Worm (Caenorhabditis elegans) whole organism, L1 larva: ENCODE results near the gene T19E7.6.

Experiments used
- aly-2 ChIP-seq: fragments of 150-350 bp; optimal IDR thresholded peaks from 2 replicates; lab custom pipeline; 2014; ENCODE audit warnings: missing biosample characterization, missing genetic modification characterization
- ceh-82 ChIP-seq, 3 experiments: fragments of 150-350 bp in 1 of 3; sonication (generic microtip) in 2 of 3; optimal IDR thresholded peaks; 2 replicates each; lab custom pipeline; 2014 to 2017; ENCODE audit warnings: missing biosample characterization in 3 of 3, missing genetic modification characterization in 3 of 3
- lsy-2 ChIP-seq, 2 experiments: fragments of 150-350 bp; optimal IDR thresholded peaks; 2 replicates each; lab custom pipeline; 2014; ENCODE audit warnings: missing biosample characterization in 2 of 2, missing genetic modification characterization in 2 of 2
- mdl-1 ChIP-seq, 2 experiments: fragments of 150-350 bp; optimal IDR thresholded peaks; 2 replicates each; lab custom pipeline; 2014 to 2017; ENCODE audit warnings: missing biosample characterization in 2 of 2, missing genetic modification characterization in 2 of 2, inconsistent platforms in 1 of 2
- nhr-71 ChIP-seq: sonication (generic microtip); optimal IDR thresholded peaks from 2 replicates; lab custom pipeline; 2016; ENCODE audit warnings: mild to moderate bottlenecking, missing genetic modification characterization, moderate library complexity, missing compliant biosample characterization
- zag-1 ChIP-seq: fragments of 150-350 bp; optimal IDR thresholded peaks from 2 replicates; lab custom pipeline; 2014; ENCODE audit warnings: missing biosample characterization, missing genetic modification characterization
- ztf-11 ChIP-seq, 2 experiments: sonication (generic microtip); optimal IDR thresholded peaks; 2 replicates each; lab custom pipeline; 2016 to 2017; ENCODE audit warnings: missing genetic modification characterization in 2 of 2, missing biosample characterization in 1 of 2, missing compliant biosample characterization in 1 of 2

DNA sequence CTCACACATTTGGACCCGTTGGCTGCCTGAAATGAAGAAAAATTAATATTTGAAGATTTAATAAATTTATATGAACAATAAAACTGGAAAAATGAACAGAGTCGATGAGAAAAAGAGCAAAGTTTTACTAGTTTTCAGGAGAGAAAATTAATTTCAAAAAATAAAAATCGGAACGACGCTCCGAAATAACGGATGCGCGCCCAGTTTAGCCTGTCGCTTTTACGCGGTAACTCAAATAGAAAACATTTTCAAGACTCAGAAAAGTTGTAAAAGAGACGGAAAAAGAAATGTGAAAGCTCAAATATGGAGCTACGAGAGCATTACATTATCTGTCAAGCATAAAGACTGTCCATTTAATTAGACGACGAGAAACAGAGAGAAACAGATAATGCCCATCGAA is 34.1 kb upstream of the T19E7.6 start, which contains the start of the genes C55C3.73 and perm-5:
- no peak for TF ChIP-seq aly-2 (tag; lab: Kevin White, UChicago)
- no peak for TF ChIP-seq mdl-1 (tag; optimal IDR thresholded peaks at IDR 0.05; lab: Kevin White, UChicago)
- TF ChIP-seq ceh-82 (tag; optimal IDR thresholded peaks at IDR 0.05; lab: Kevin White, UChicago): no peak
- TF ChIP-seq nhr-71: no peak
- no peak for TF ChIP-seq lsy-2 (tag; optimal IDR thresholded peaks at IDR 0.05; lab: Kevin White, UChicago)
- no peak for TF ChIP-seq ztf-11 (tag; optimal IDR thresholded peaks at IDR 0.05; lab: Kevin White, UChicago)
- no peak for TF ChIP-seq zag-1 (tag; lab: Kevin White, UChicago)
